Fruit fly (Drosophila melanogaster): ENCODE results near the gene msi.

Gene msi

dm6 chr3R:25490375-25490774 lies 25.5 kb upstream of the msi start:
- peak; percentile 26; the same call in 1 of the 2 replicates for TF ChIP-seq ap (GFP tag; IDR thresholded peaks at IDR 0.05)
- no peak for TF ChIP-seq CG10959 (GFP tag; IDR thresholded peaks at IDR 0.05)
- TF ChIP-seq CG3726 (GFP tag; IDR thresholded peaks at IDR 0.05): no peak
- no peak for TF ChIP-seq CG4328 (GFP tag; optimal IDR thresholded peaks at IDR 0.05)
- no peak for TF ChIP-seq z (GFP tag; IDR thresholded peaks at IDR 0.05)
- TF ChIP-seq usp (GFP tag; optimal IDR thresholded peaks at IDR 0.05): no peak
- TF ChIP-seq tup (GFP tag; optimal IDR thresholded peaks at IDR 0.05): no peak
- TF ChIP-seq CG7839 (tag; optimal IDR thresholded peaks at IDR 0.05): peak; percentile 30
- TF ChIP-seq sc (optimal IDR thresholded peaks at IDR 0.05): no peak
- no peak for TF ChIP-seq sc (GFP tag; optimal IDR thresholded peaks at IDR 0.05)
- 0 out of 2 replicates have a peak, but pooled peaks have one; percentile 24 for TF ChIP-seq Rx (GFP tag; IDR thresholded peaks at IDR 0.05)
- no peak for TF ChIP-seq Neu2 (GFP tag; optimal IDR thresholded peaks at IDR 0.05; ENCODE audit: borderline replicate concordance)
- no peak for TF ChIP-seq CG11398 (GFP tag; optimal IDR thresholded peaks at IDR 0.05)
- TF ChIP-seq prd (optimal IDR thresholded peaks at IDR 0.05): no peak
- TF ChIP-seq prd (GFP tag; IDR thresholded peaks at IDR 0.05): peak; percentile 4; the same call in 2 of the 3 replicates
- TF ChIP-seq eve (GFP tag; optimal IDR thresholded peaks at IDR 0.05): no peak
- peak; percentile 2 for TF ChIP-seq gsb-n (tag; optimal IDR thresholded peaks at IDR 0.05)
- peak; percentile 34; the same call in 1 of the 2 replicates for TF ChIP-seq lmd (GFP tag; IDR thresholded peaks at IDR 0.05)
- no peak for TF ChIP-seq CG42726 (GFP tag; IDR thresholded peaks at IDR 0.05; ENCODE audit: partially characterized antibody)
- TF ChIP-seq CG6654 (GFP tag; optimal IDR thresholded peaks at IDR 0.05): peak; percentile 22
- peak; percentile 59 for TF ChIP-seq CG1603 (tag; optimal IDR thresholded peaks at IDR 0.05)
- TF ChIP-seq CG6272 (GFP tag; IDR thresholded peaks at IDR 0.05): no peak
- TF ChIP-seq Hr51 (GFP tag; optimal IDR thresholded peaks at IDR 0.05): peak in 1 of 2 experiments; percentile 48
- TF ChIP-seq Pdp1 (GFP tag; optimal IDR thresholded peaks at IDR 0.05): peak in 1 of 2 experiments; percentile 22
- peak; percentile 41 for TF ChIP-seq sisA (GFP tag; IDR thresholded peaks at IDR 0.05)
- TF ChIP-seq Atf3 (GFP tag; optimal IDR thresholded peaks at IDR 0.05): no peak
- no peak for TF ChIP-seq Hr3 (GFP tag; optimal IDR thresholded peaks at IDR 0.05)
- TF ChIP-seq slbo (GFP tag; IDR thresholded peaks at IDR 0.05): peak; percentile 34; the same call in 1 of the 2 replicates
- TF ChIP-seq Meics (GFP tag; optimal IDR thresholded peaks at IDR 0.05): peak; percentile 24
- TF ChIP-seq esg (GFP tag; conservative IDR thresholded peaks at IDR 0.05): peak; percentile 35
- TF ChIP-seq H15 (GFP tag; IDR thresholded peaks at IDR 0.05): no peak
- no peak for TF ChIP-seq ac (GFP tag; optimal IDR thresholded peaks at IDR 0.05)
- TF ChIP-seq CG11456 (GFP tag; IDR thresholded peaks at IDR 0.05): 0 out of 3 replicates have a peak, but pooled peaks have one; percentile 4
- peak; percentile 57; the same call in 1 of the 2 replicates for TF ChIP-seq seq (GFP tag; IDR thresholded peaks at IDR 0.05)
- TF ChIP-seq ash1 (GFP tag; optimal IDR thresholded peaks at IDR 0.05): no peak
- TF ChIP-seq CG12071 (GFP tag; optimal IDR thresholded peaks at IDR 0.05): no peak
- TF ChIP-seq sens (GFP tag): peak; percentile 92
- TF ChIP-seq chinmo (GFP tag; IDR thresholded peaks at IDR 0.05; ENCODE audit: partially characterized antibody): 0 out of 4 replicates have a peak, but pooled peaks have one; percentile 61
- peak; percentile 39 for TF ChIP-seq Oli (tag; optimal IDR thresholded peaks at IDR 0.05)
- no peak for TF ChIP-seq klu (GFP tag; IDR thresholded peaks at IDR 0.05)
- no peak for TF ChIP-seq CG13775 (GFP tag; optimal IDR thresholded peaks at IDR 0.05)
- no peak for TF ChIP-seq CG2120 (GFP tag; optimal IDR thresholded peaks at IDR 0.05)
- TF ChIP-seq CG3065 (GFP tag; optimal IDR thresholded peaks at IDR 0.05): no peak
- no peak for TF ChIP-seq pfk (GFP tag; optimal IDR thresholded peaks at IDR 0.05)
- TF ChIP-seq CG3163 (GFP tag; optimal IDR thresholded peaks at IDR 0.05): no peak
- TF ChIP-seq stc (GFP tag; IDR thresholded peaks at IDR 0.05): peak; percentile 55
- no peak for TF ChIP-seq CG31224 (GFP tag; IDR thresholded peaks at IDR 0.05)
- 0 out of 2 replicates have a peak, but pooled peaks have one; percentile 9 for TF ChIP-seq Taf1 (GFP tag; IDR thresholded peaks at IDR 0.05)
- peak; percentile 88 for TF ChIP-seq D19B (GFP tag; optimal IDR thresholded peaks at IDR 0.05)
- no peak for TF ChIP-seq CG32532 (GFP tag; IDR thresholded peaks at IDR 0.05)
- TF ChIP-seq Xrp1 (GFP tag; IDR thresholded peaks at IDR 0.05): peak; percentile 47
- TF ChIP-seq knrl (GFP tag; IDR thresholded peaks at IDR 0.05; ENCODE audit: partially characterized antibody): no peak
